Worm (Caenorhabditis elegans): ENCODE data around the gene T22D1.5.

T22D1.5 gene

DNA sequence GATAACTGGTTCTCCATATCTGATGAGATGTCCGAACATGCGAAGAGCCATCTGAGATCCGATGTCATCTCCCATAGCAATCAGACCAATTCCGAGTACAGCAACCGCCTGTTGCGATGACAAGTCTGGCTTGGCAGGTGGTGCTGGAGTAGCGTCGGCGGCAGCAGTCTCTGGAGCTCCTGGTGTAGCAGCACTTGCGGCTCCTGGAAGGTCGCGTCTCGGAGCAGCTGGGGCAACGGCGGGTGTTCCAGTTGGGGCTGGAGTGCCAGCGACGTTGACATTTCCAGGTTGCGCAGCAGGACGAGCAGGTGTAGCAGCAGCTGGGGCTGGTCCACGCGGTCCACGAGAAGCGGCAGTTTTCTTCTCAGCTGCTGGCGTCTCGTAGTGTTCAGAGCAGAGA lies 3.7 kb downstream of the T22D1.5 start (continued):
- TF ChIP-seq zfh-2 (GFP tag; conservative IDR thresholded peaks at IDR 0.05) (peak; percentile 96), B0035.1 (tag; optimal IDR thresholded peaks at IDR 0.05) (no peak), attf-6 (GFP tag; IDR thresholded peaks at IDR 0.05) (no peak), chd-7 (tag; optimal IDR thresholded peaks at IDR 0.05) (no peak), dox-1 (GFP tag; IDR thresholded peaks at IDR 0.05) (0 out of 2 replicates have a peak, but pooled peaks have one; percentile 10), F23B12.7 (tag; optimal IDR thresholded peaks at IDR 0.05; ENCODE audit: insufficient read depth) (no peak), ztf-22 (GFP tag; optimal IDR thresholded peaks at IDR 0.05) (no peak), K12H6.12 (tag; optimal IDR thresholded peaks at IDR 0.05) (no peak), lin-26 (GFP tag; IDR thresholded peaks at IDR 0.05) (peak; percentile 39; the same call in 1 of the 2 replicates), lir-1 (GFP tag; conservative IDR thresholded peaks at IDR 0.05) (no peak), unc-130 (GFP tag; optimal IDR thresholded peaks at IDR 0.05) (no peak), T26A5.8 (tag; optimal IDR thresholded peaks at IDR 0.05) (no peak), F39B2.1 (GFP tag; IDR thresholded peaks at IDR 0.05) (no peak), dpl-1 (GFP tag; optimal IDR thresholded peaks at IDR 0.05) (no peak), aptf-2 (GFP tag; conservative IDR thresholded peaks at IDR 0.05) (no peak), tlf-1 (GFP tag; optimal IDR thresholded peaks at IDR 0.05) (no peak)

DNA sequence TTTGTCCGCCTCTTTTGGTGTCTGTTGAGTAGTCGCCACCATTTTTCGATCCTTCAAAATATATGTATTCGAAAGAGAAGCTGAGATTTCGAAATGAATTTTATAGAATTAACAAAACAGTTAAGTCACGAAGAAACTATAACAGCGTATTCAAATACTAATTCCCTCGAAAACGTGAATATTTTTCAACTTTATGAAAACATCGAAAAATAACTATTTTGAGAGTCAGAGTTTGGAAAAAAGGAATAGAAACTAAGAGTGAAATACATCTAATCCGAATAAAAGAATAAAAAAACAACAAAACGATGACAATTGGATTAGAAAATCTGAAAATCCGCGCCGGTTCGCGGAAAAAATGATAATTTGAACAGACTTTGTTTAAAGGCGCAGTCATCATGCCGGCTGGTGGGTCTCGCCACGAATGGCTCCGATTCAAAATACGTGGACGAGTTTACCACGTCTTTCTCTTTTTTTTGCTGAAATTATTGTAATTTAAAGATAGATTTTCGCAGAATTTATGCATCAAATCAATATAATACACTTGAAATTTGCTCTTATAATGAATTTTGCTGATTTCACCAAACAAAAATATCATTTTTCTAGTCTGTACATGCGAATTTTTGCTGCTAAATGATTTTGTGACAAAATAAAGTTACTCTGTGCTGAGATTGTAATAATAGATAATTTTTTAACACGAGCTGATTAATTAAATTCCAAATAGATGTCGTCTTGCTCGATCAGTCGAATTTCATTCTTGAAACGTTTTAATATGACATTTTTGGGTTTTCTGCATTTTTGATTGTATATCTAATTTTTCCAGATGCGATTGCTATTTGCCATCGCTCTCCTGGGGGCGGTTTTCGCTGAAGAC lies 6.3 kb downstream of the T22D1.5 start, which contains the start of the genes rpn-1 and ribo-1:
TSS of gene rpn-1 (minus strand) at position 51 of the 871 bp plus-strand sequence.
TSS of gene ribo-1 (plus strand) at position 821 of the 871 bp plus-strand sequence.
- TF ChIP-seq hmg-1.2 (GFP tag; IDR thresholded peaks at IDR 0.05) (peak; percentile 31; the same call in 1 of the 2 replicates), lsy-27 (tag; optimal IDR thresholded peaks at IDR 0.05; ENCODE audit: borderline replicate concordance, insufficient read depth) (no peak), unc-130 (GFP tag; optimal IDR thresholded peaks at IDR 0.05) (no peak), Y95B8A.8 (GFP tag; IDR thresholded peaks at IDR 0.05) (no peak), ceh-79 (tag; optimal IDR thresholded peaks at IDR 0.05) (no peak), madf-8 (GFP tag; conservative IDR thresholded peaks at IDR 0.05) (peak; percentile 44; the same call in 1 of the 2 replicates), ets-4 (GFP tag; optimal IDR thresholded peaks at IDR 0.05) (no peak), lin-26 (GFP tag; IDR thresholded peaks at IDR 0.05) (no peak), attf-5 (GFP tag; optimal IDR thresholded peaks at IDR 0.05) (no peak), lin-54 (GFP tag; optimal IDR thresholded peaks at IDR 0.05) (peak; percentile 42), F55B11.4 (tag; optimal IDR thresholded peaks at IDR 0.05; ENCODE audit: borderline replicate concordance, insufficient read depth) (no peak), lin-40 (tag; optimal IDR thresholded peaks at IDR 0.05) (no peak), F37B4.10 (GFP tag; IDR thresholded peaks at IDR 0.05) (no peak), F33H1.4 (GFP tag; IDR thresholded peaks at IDR 0.05) (peak; percentile 88), F49E8.2 (tag; optimal IDR thresholded peaks at IDR 0.05; ENCODE audit: insufficient read depth) (peak; percentile 40), dpff-1 (tag; optimal IDR thresholded peaks at IDR 0.05) (no peak), F52B5.7 (tag; optimal IDR thresholded peaks at IDR 0.05) (no peak), madf-6 (GFP tag; IDR thresholded peaks at IDR 0.05) (peak; percentile 67), ceh-91 (GFP tag; IDR thresholded peaks at IDR 0.05) (0 out of 2 replicates have a peak, but pooled peaks have one; percentile 32), tbp1 (GFP tag; optimal IDR thresholded peaks at IDR 0.05) (peak; percentile 5), D2030.7 (GFP tag; IDR thresholded peaks at IDR 0.05) (peak; percentile 29; the same call in 1 of the 2 replicates), Y67H2A.10 (GFP tag; conservative IDR thresholded peaks at IDR 0.05) (no peak), ztf-22 (GFP tag; optimal IDR thresholded peaks at IDR 0.05) (no peak), somi-1 (GFP tag; optimal IDR thresholded peaks at IDR 0.05) (no peak), F57C9.4 (tag; optimal IDR thresholded peaks at IDR 0.05) (no peak), F39B2.1 (GFP tag; IDR thresholded peaks at IDR 0.05) (no peak), ztf-3 (GFP tag; optimal IDR thresholded peaks at IDR 0.05) (no peak), attf-3 (GFP tag; conservative IDR thresholded peaks at IDR 0.05) (no peak), gei-17 (GFP tag; optimal IDR thresholded peaks at IDR 0.05) (no peak), nhr-120 (GFP tag; IDR thresholded peaks at IDR 0.05) (no peak), mes-4 (tag; optimal IDR thresholded peaks at IDR 0.05) (no peak), him-1 (tag; optimal IDR thresholded peaks at IDR 0.05) (no peak), dpl-1 (GFP tag; optimal IDR thresholded peaks at IDR 0.05) (peak; percentile 18), bed-2 (GFP tag; IDR thresholded peaks at IDR 0.05) (no peak)
